Worm (Caenorhabditis elegans): ENCODE results near the gene C34F11.5.

DNA sequence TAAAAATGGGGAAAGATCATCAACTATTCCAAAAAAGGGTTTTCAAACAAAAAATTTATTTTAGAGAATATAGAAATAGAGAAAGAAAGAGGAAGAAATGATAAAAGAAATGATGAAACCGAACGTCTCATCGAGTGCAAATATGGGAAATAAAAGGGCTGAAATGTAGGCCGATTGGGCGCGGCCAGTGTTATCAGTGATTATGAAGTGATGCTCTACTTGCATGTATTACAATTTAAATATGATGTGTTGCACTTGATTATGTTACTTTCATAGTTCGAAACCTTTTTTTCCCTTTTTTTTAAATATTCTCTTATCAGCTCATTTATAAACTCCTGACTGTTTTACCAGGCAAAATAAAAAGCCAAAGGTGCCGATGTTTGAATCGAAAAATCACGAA lies 3.8 kb upstream of the C34F11.5 start:
- no peak for TF ChIP-seq hmbx-1 (tag; optimal IDR thresholded peaks at IDR 0.05)
- TF ChIP-seq ama-1 (optimal IDR thresholded peaks at IDR 0.05): no peak
- TF ChIP-seq aly-1 (tag; optimal IDR thresholded peaks at IDR 0.05): no peak
- no peak for TF ChIP-seq F13C5.2 (tag; optimal IDR thresholded peaks at IDR 0.05)
- TF ChIP-seq B0310.2 (tag; optimal IDR thresholded peaks at IDR 0.05): no peak
- TF ChIP-seq scrt-1 (GFP tag; IDR thresholded peaks at IDR 0.05): no peak
- no peak for TF ChIP-seq hnd-1 (tag; optimal IDR thresholded peaks at IDR 0.05)
- TF ChIP-seq flt-1 (GFP tag; IDR thresholded peaks at IDR 0.05): no peak
- TF ChIP-seq hmg-4 (GFP tag; optimal IDR thresholded peaks at IDR 0.05): no peak
- no peak for TF ChIP-seq ceh-13 (GFP tag; optimal IDR thresholded peaks at IDR 0.05)
- no peak for TF ChIP-seq tra-4 (tag; optimal IDR thresholded peaks at IDR 0.05)
